Worm (Caenorhabditis elegans) whole organism, L4 larva: ENCODE data around the gene mbf-1.

Source experiments
- F49E8.2 ChIP-seq: sonication (generic microtip); optimal IDR thresholded peaks from 2 replicates; lab custom pipeline; 2016; ENCODE audit warnings: missing compliant biosample characterization, mild to moderate bottlenecking, missing genetic modification characterization, borderline replicate concordance
- ZK546.5 ChIP-seq, 2 experiments: sonication (generic microtip); optimal IDR thresholded peaks; 2 replicates each; lab custom pipeline; 2017; ENCODE audit warnings: missing biosample characterization in 2 of 2, missing genetic modification characterization in 2 of 2
- aha-1 ChIP-seq: fragments of 150-350 bp; peaks from one replicate; lab custom pipeline; 2014; ENCODE audit warnings: missing biosample characterization, missing genetic modification characterization
- dpl-1 ChIP-seq: fragments of 150-350 bp; optimal IDR thresholded peaks from 2 replicates; lab custom pipeline; 2014; ENCODE audit warnings: missing biosample characterization, missing genetic modification reagents, missing genetic modification characterization
- fos-1 ChIP-seq: fragments of 150-350 bp; optimal IDR thresholded peaks from 2 replicates; lab custom pipeline; 2014; ENCODE audit warnings: missing biosample characterization, missing genetic modification characterization
- lin-13 ChIP-seq: fragments of 150-350 bp; optimal IDR thresholded peaks from 2 replicates; lab custom pipeline; 2014; ENCODE audit warnings: missing biosample characterization, missing genetic modification reagents, missing genetic modification characterization
- lin-15B ChIP-seq: fragments of 150-350 bp; sonication (generic microtip); optimal IDR thresholded peaks from 3 replicates; lab custom pipeline; 2014; ENCODE audit warnings: missing biosample characterization, missing genetic modification characterization
- nhr-6 ChIP-seq: fragments of 150-350 bp; optimal IDR thresholded peaks from 2 replicates; lab custom pipeline; 2014; ENCODE audit warnings: missing biosample characterization, missing genetic modification characterization
- unc-130 ChIP-seq: sonication (generic microtip); optimal IDR thresholded peaks from 2 replicates; lab custom pipeline; 2016; ENCODE audit warnings: missing genetic modification reagents, missing genetic modification characterization, missing compliant biosample characterization

ce11 chrIV:11467413-11467812 lies 12.8 kb downstream of the mbf-1 start, which contains the start of gene C10C6.7:
- TF ChIP-seq fos-1 (no peak), nhr-6 (tag; lab: Kevin White, UChicago) (no peak), ZK546.5 (tag; optimal IDR thresholded peaks at IDR 0.05; lab: Kevin White, UChicago) (no peak), dpl-1 (GFP tag; lab: Kevin White, UChicago) (no peak), lin-13 (GFP tag; lab: Kevin White, UChicago) (no peak), unc-130 (GFP tag; lab: Kevin White, UChicago) (no peak), F49E8.2 (tag; lab: Kevin White, UChicago) (no peak), lin-15B (tag; lab: Kevin White, UChicago) (no peak), aha-1 (tag; lab: Kevin White, UChicago) (no peak)
